Worm (Caenorhabditis elegans): Measurements from ENCODE around the gene tost-1.

ce11 chrIII:4881955-4882354 lies 3.8 kb upstream of the tost-1 start:
- TF ChIP-seq dao-5 (tag; optimal IDR thresholded peaks at IDR 0.05) (no peak), him-1 (tag; optimal IDR thresholded peaks at IDR 0.05) (no peak), W03F9.2 (tag; optimal IDR thresholded peaks at IDR 0.05) (no peak)

All from whole organism, L4/young adult.